Worm (Caenorhabditis elegans) whole organism, young adult: ENCODE data around the gene morc-1.

ENCODE experiments used
- F49E8.2 ChIP-seq: sonication (generic microtip); optimal IDR thresholded peaks from 3 replicates; lab custom pipeline; 2017; ENCODE audit warnings: missing genetic modification characterization, mild to moderate bottlenecking, missing compliant biosample characterization, antibody characterized with exemption, moderate library complexity; ENCODE audit not compliant: insufficient read depth
- bed-2 ChIP-seq: fragments of 200-800 bp; sonication (Bioruptor generic); IDR thresholded peaks from 2 replicates; pipeline ENCODE4 v1.3.6; 2022; ENCODE audit warnings: missing genetic modification reagents, missing genetic modification characterization, missing compliant biosample characterization
- dpl-1 ChIP-seq: fragments of 150-350 bp; optimal IDR thresholded peaks from 2 replicates; lab custom pipeline; 2014; ENCODE audit warnings: missing biosample characterization, missing genetic modification reagents, missing genetic modification characterization
- sdz-38 ChIP-seq: sonication (generic microtip); optimal IDR thresholded peaks from 2 replicates; lab custom pipeline; 2016; ENCODE audit warnings: missing genotype, missing genetic modification characterization, missing compliant biosample characterization

DNA sequence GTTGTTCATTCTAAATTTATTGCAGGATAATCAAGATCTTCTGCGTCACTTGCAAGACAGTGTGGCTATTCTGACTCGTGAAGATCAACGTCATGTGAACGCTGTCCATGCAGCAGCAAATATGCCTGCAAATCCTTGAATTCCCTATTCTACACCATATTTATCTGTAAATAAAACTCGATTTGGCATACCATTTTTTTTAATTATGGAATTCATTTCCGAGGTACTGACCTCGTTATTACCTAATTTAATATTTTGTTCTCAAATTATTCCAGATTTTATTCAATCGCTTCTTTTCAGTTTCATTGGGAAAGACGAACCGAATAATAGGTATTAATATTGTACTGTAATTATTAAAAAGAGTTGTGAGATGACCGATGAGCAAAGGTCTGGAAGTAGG, 33.1 kb downstream of the morc-1 start, which contains the start of gene cid-1:
- TF ChIP-seq sdz-38 (tag; lab: Kevin White, UChicago) (no peak), dpl-1 (GFP tag; lab: Kevin White, UChicago) (no peak), bed-2 (no peak), F49E8.2 (tag; lab: Kevin White, UChicago) (no peak)
